Fruit fly (Drosophila melanogaster): ENCODE measurements around the gene CG31189.

DNA sequence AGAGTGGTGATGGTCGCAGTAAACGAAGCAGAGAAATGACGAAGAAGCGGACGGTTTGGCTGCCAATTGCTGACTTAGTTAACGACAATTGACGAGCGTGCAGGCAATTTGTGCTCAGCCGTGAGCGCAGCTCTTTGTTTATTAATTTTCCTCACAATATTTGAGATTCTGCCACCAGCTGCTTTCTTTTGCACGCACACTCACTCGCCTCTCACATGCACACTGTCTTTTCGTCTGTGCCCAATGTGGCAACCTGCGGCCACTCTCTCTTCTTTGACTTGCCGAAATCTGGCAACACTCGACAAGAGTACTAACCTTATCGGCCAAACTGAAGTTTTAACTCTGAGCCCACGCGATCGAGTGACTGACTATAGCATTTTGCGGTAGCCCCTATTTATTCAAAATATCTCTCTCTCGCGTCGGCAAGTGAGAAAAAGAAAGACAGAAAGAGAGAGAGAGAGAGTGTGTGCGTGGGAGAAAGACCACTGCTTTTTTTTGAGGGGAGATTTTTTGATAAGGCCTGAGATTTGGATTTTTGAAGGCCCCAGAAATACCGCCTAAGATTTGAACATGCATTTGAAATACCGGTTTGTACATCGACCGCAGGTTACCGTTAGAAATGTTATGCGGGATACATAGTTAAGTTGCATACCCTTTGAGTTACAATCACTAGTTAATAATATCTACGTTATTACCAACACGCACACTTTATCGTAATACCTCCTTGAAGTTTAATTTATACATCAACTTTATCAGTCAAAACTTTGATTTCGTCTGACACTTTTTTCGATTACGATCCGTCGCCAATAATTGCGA, 15.0 kb upstream of the CG31189 start, which contains the start of gene Mvl:
- TF ChIP-seq Myc (optimal IDR thresholded peaks at IDR 0.05) (no peak), h (optimal IDR thresholded peaks at IDR 0.05) (no peak)
